Fruit fly (Drosophila melanogaster): ENCODE results near the gene srw.

Gene srw

dm6 chr3L:4269920-4270319 lies 13.4 kb downstream of the srw start (continued):
- TF ChIP-seq CG13296 (GFP tag; optimal IDR thresholded peaks at IDR 0.05): peak; percentile 74
- TF ChIP-seq Eip74EF (GFP tag; optimal IDR thresholded peaks at IDR 0.05): peak in 1 of 2 experiments; percentile 69
- TF ChIP-seq Hand (GFP tag; optimal IDR thresholded peaks at IDR 0.05): peak; percentile 35
- no peak for TF ChIP-seq dm (GFP tag; optimal IDR thresholded peaks at IDR 0.05)
- peak; percentile 82 for TF ChIP-seq CG10979 (tag; optimal IDR thresholded peaks at IDR 0.05)
- peak; percentile 17 for TF ChIP-seq CG2116 (GFP tag; optimal IDR thresholded peaks at IDR 0.05)
- TF ChIP-seq Vsx1 (GFP tag; optimal IDR thresholded peaks at IDR 0.05): peak; percentile 43
- peak; percentile 56 for TF ChIP-seq CG5180 (GFP tag; optimal IDR thresholded peaks at IDR 0.05)
- TF ChIP-seq hth (optimal IDR thresholded peaks at IDR 0.05): no peak
- TF ChIP-seq NC2β (GFP tag; optimal IDR thresholded peaks at IDR 0.05): no peak
- no peak for TF ChIP-seq ftz-f1 (GFP tag; optimal IDR thresholded peaks at IDR 0.05)
- no peak for TF ChIP-seq zen (tag; optimal IDR thresholded peaks at IDR 0.05)
- TF ChIP-seq CG9876 (GFP tag; optimal IDR thresholded peaks at IDR 0.05): no peak
- TF ChIP-seq CG3163 (GFP tag; optimal IDR thresholded peaks at IDR 0.05): no peak
- peak; percentile 63 for TF ChIP-seq kni (GFP tag; optimal IDR thresholded peaks at IDR 0.05)
- peak; percentile 71 for TF ChIP-seq row (GFP tag; IDR thresholded peaks at IDR 0.05)
- no peak for TF ChIP-seq ab (GFP tag; optimal IDR thresholded peaks at IDR 0.05)
- peak; percentile 75 for TF ChIP-seq Drgx (GFP tag; IDR thresholded peaks at IDR 0.05)
- peak; percentile 51; the same call in 1 of the 2 replicates for TF ChIP-seq ranshi (GFP tag; IDR thresholded peaks at IDR 0.05)
- TF ChIP-seq shn (GFP tag; optimal IDR thresholded peaks at IDR 0.05): no peak
- TF ChIP-seq CG4854 (GFP tag; optimal IDR thresholded peaks at IDR 0.05): no peak
- no peak; the same call in 1 of the 2 replicates for TF ChIP-seq sisA (GFP tag; IDR thresholded peaks at IDR 0.05)
- no peak for TF ChIP-seq Hsf (GFP tag; optimal IDR thresholded peaks at IDR 0.05)
- TF ChIP-seq MTF-1 (GFP tag; optimal IDR thresholded peaks at IDR 0.05; ENCODE audit: borderline replicate concordance): peak; percentile 15
- no peak for TF ChIP-seq chm (GFP tag; IDR thresholded peaks at IDR 0.05)
- TF ChIP-seq ken (GFP tag; IDR thresholded peaks at IDR 0.05): no peak
- TF ChIP-seq CG1792 (GFP tag; optimal IDR thresholded peaks at IDR 0.05): no peak
- peak; percentile 69 for TF ChIP-seq CG8388 (GFP tag; optimal IDR thresholded peaks at IDR 0.05)
- no peak for TF ChIP-seq HLH54F (GFP tag; optimal IDR thresholded peaks at IDR 0.05)
- peak; percentile 75; the same call in 1 of the 2 replicates for TF ChIP-seq CG32767 (GFP tag; IDR thresholded peaks at IDR 0.05)
- TF ChIP-seq BtbVII (GFP tag; optimal IDR thresholded peaks at IDR 0.05): peak; percentile 73
- TF ChIP-seq lola (GFP tag; optimal IDR thresholded peaks at IDR 0.05): peak in 1 of 3 experiments; percentile 77
- no peak for TF ChIP-seq Trl (optimal IDR thresholded peaks at IDR 0.05)
- TF ChIP-seq Trl (GFP tag; optimal IDR thresholded peaks at IDR 0.05): no peak
- TF ChIP-seq hb (GFP tag; IDR thresholded peaks at IDR 0.05; ENCODE audit: partially characterized antibody): no peak
- TF ChIP-seq onecut (GFP tag; IDR thresholded peaks at IDR 0.05): no peak
- peak; percentile 62; the same call in 1 of the 2 replicates for TF ChIP-seq seq (GFP tag; IDR thresholded peaks at IDR 0.05)
- TF ChIP-seq CG15011 (GFP tag; optimal IDR thresholded peaks at IDR 0.05): peak; percentile 42
- no peak for TF ChIP-seq ems (GFP tag; optimal IDR thresholded peaks at IDR 0.05)
- TF ChIP-seq CG12104 (GFP tag; optimal IDR thresholded peaks at IDR 0.05): peak; percentile 29
- peak; percentile 81 for TF ChIP-seq unpg (GFP tag; optimal IDR thresholded peaks at IDR 0.05)
- no peak for TF ChIP-seq pzg (GFP tag; optimal IDR thresholded peaks at IDR 0.05)
- TF ChIP-seq gsb-n (tag; optimal IDR thresholded peaks at IDR 0.05): peak; percentile 61
- no peak for TF ChIP-seq dan (GFP tag; IDR thresholded peaks at IDR 0.05)
- no peak for TF ChIP-seq Adf1 (GFP tag; IDR thresholded peaks at IDR 0.05)
- peak; percentile 81 for TF ChIP-seq nmo (GFP tag; optimal IDR thresholded peaks at IDR 0.05)
- no peak for TF ChIP-seq knrl (GFP tag; IDR thresholded peaks at IDR 0.05; ENCODE audit: partially characterized antibody)
- TF ChIP-seq CG4282 (GFP tag; optimal IDR thresholded peaks at IDR 0.05): no peak
- TF ChIP-seq CG15073 (GFP tag; optimal IDR thresholded peaks at IDR 0.05): no peak
- peak; percentile 15; the same call in 1 of the 2 replicates for TF ChIP-seq Nf-YA (GFP tag; IDR thresholded peaks at IDR 0.05)
- TF ChIP-seq pan (optimal IDR thresholded peaks at IDR 0.05): no peak
- peak in 1 of 2 experiments; percentile 69 for TF ChIP-seq pan (GFP tag; optimal IDR thresholded peaks at IDR 0.05 in 1 of 2, IDR thresholded peaks at IDR 0.05 in 1 of 2)
